Fruit fly (Drosophila melanogaster) whole organism, adult: Measurements from ENCODE around the gene Mtpalpha.

Experiments used
- CG11617 ChIP-seq: fragments of 200-800 bp; sonication (Bioruptor generic); optimal IDR thresholded peaks from 2 replicates; lab custom pipeline; 2017; ENCODE audit warnings: mild to moderate bottlenecking, missing biosample characterization, missing genetic modification reagents, missing genetic modification characterization
- CG33017 ChIP-seq: fragments of 200-800 bp; sonication (Bioruptor generic); optimal IDR thresholded peaks from 2 replicates; lab custom pipeline; 2018; ENCODE audit warnings: missing biosample characterization, mild to moderate bottlenecking, missing genetic modification characterization, moderate library complexity
- Crg-1 ChIP-seq: fragments of 200-800 bp; sonication (Bioruptor generic); optimal IDR thresholded peaks from 2 replicates; lab custom pipeline; 2016; ENCODE audit warnings: missing biosample characterization, missing genetic modification characterization
- ovo ChIP-seq: fragments of 200-800 bp; sonication (Bioruptor generic); optimal IDR thresholded peaks from 2 replicates; lab custom pipeline; 2016; ENCODE audit warnings: missing biosample characterization, missing genetic modification characterization

dm6 chr2L:9613006-9613690 lies 36.6 kb upstream of the Mtpalpha start, which contains the start of gene Trx2:
- peak; percentile 48 for TF ChIP-seq ovo
- TF ChIP-seq CG11617 (GFP tag; lab: Kevin White, UChicago) = peak; percentile 13
- peak; percentile 64 for TF ChIP-seq CG33017
- TF ChIP-seq Crg-1 (GFP tag; lab: Kevin White, UChicago) = peak; percentile 20
